Fruit fly (Drosophila melanogaster): ENCODE data around the gene Arv1.

dm6 chr3L:21558176-21558871 is 29.2 kb upstream of the Arv1 start, which contains the start of gene CG7173:
- no peak for TF ChIP-seq Sox102F (GFP tag; optimal IDR thresholded peaks at IDR 0.05)
- no peak for TF ChIP-seq svp (GFP tag)
- no peak for TF ChIP-seq cyc (GFP tag; optimal IDR thresholded peaks at IDR 0.05)
- TF ChIP-seq CG9139 (GFP tag; optimal IDR thresholded peaks at IDR 0.05), result no peak
- no peak for TF ChIP-seq CG4318 (GFP tag; optimal IDR thresholded peaks at IDR 0.05)
- no peak for TF ChIP-seq CG6792 (GFP tag; optimal IDR thresholded peaks at IDR 0.05)
- no peak for TF ChIP-seq Hr38 (GFP tag; optimal IDR thresholded peaks at IDR 0.05)

Measured in whole organism, prepupa.